Worm (Caenorhabditis elegans) whole organism, midembryonic: ENCODE data around the gene Y59A8B.12.

Experiments
- cog-1 ChIP-seq: sonication (generic microtip); optimal IDR thresholded peaks from 2 replicates; lab custom pipeline; 2016; ENCODE audit warnings: missing genetic modification characterization, missing compliant biosample characterization
- flt-1 ChIP-seq: fragments of 200-800 bp; sonication (Bioruptor generic); IDR thresholded peaks from 2 replicates; pipeline ENCODE4 v1.3.6; 2022; ENCODE audit warnings: missing genetic modification characterization, missing compliant biosample characterization
- klf-2 ChIP-seq: fragments of 200-800 bp; sonication (Bioruptor generic); conservative IDR thresholded peaks from 2 replicates; pipeline ENCODE4 v1.3.6; 2022; ENCODE audit warnings: missing genetic modification reagents, missing genetic modification characterization, missing compliant biosample characterization
- med-1 ChIP-seq: sonication (generic microtip); optimal IDR thresholded peaks from 2 replicates; lab custom pipeline; 2017; ENCODE audit warnings: missing genetic modification characterization, mild to moderate bottlenecking, missing compliant biosample characterization, antibody characterized with exemption, missing genetic modification reagents; ENCODE audit not compliant: insufficient read depth
- ref-1 ChIP-seq: fragments of 200-800 bp; sonication (Bioruptor generic); conservative IDR thresholded peaks from 2 replicates; pipeline ENCODE4 v1.3.6; 2022; ENCODE audit warnings: missing genetic modification reagents, missing genetic modification characterization, missing compliant biosample characterization
- tab-1 ChIP-seq: fragments of 200-800 bp; sonication (Bioruptor generic); IDR thresholded peaks from 2 replicates; pipeline ENCODE4 v1.3.6; 2022; ENCODE audit warnings: missing genetic modification characterization, missing compliant biosample characterization
- ztf-23 ChIP-seq: fragments of 200-800 bp; sonication (Bioruptor generic); IDR thresholded peaks from 2 replicates; pipeline ENCODE4 v1.3.6; 2022; ENCODE audit warnings: missing genetic modification reagents, missing genetic modification characterization, missing compliant biosample characterization
- ztf-29 ChIP-seq: fragments of 200-800 bp; sonication (Bioruptor generic); IDR thresholded peaks from 2 replicates; pipeline ENCODE4 v1.3.6; 2022; ENCODE audit warnings: missing genetic modification reagents, missing genetic modification characterization, missing compliant biosample characterization

DNA sequence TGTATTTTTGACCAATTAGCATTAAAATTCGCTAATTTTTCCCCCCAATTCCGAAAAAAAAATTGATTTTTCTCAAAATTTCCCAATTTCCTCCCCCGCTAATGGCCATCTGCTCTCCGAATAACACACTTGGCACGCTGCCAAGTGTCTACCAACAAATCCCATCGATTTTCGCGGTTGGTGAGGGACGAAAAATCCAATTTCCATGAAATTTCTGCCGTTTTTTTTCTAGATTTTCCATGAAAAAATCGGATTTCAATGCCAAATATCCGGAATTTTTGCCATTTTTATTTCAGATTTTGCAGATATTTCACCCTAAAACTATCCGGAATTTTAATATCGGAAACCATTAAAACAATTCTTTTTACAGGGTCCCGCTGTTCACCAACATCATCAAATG is 23.4 kb upstream of the Y59A8B.12 start:
- TF ChIP-seq med-1 (GFP tag; lab: Kevin White, UChicago) (no peak), ztf-29 (GFP tag; lab: Robert Waterston, UW) (no peak), flt-1 (GFP tag; lab: Robert Waterston, UW) (no peak), tab-1 (GFP tag; lab: Robert Waterston, UW) (no peak), ztf-23 (GFP tag; lab: Robert Waterston, UW) (no peak), cog-1 (tag; lab: Kevin White, UChicago) (no peak), ref-1 (no peak), klf-2 (GFP tag; lab: Robert Waterston, UW) (no peak)
